Worm (Caenorhabditis elegans) whole organism, late embryonic: ENCODE measurements around the gene smg-6.

Experiments
- elt-2 ChIP-seq: sonication (generic microtip); optimal IDR thresholded peaks from 2 replicates; lab custom pipeline; 2016; ENCODE audit warnings: missing genetic modification reagents, missing genetic modification characterization, missing compliant biosample characterization
- nhr-11 ChIP-seq: fragments of 150-350 bp; optimal IDR thresholded peaks from 2 replicates; lab custom pipeline; 2014; ENCODE audit warnings: missing biosample characterization, missing genetic modification characterization

- no peak for TF ChIP-seq elt-2
- TF ChIP-seq nhr-11 (tag; lab: Kevin White, UChicago), result no peak
These were observed at the start of gene smg-6 for ce11 chrIII:2473554-2473953.
